Worm (Caenorhabditis elegans): ENCODE results near the gene Y51A2D.21.

DNA sequence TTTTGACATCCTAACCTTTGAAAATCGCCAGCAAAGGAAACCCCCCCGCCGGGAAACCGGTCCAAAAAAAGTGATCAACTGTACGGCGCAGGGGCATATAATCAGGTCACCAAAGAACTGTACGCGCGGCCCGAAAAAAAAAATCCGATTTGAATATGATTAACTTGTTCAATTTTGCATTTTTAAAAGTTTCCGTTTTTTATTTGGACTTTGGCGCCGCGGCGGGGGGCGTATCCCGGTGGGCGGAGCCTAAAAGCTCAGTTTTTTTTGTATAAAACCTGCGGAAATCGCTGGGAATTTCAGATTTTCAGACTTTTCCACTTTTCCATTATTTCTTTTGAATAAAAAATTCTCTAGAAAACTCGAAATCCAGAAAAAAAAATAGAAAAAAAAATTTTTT is 47.2 kb upstream of the Y51A2D.21 start, which contains the start of gene hmit-1.2:
- TF ChIP-seq fax-1 (tag; optimal IDR thresholded peaks at IDR 0.05) (no peak), ets-4 (tag; optimal IDR thresholded peaks at IDR 0.05) (no peak)

All from whole organism, late embryonic.